Fruit fly (Drosophila melanogaster): ENCODE results near the gene CG32971.

CG32971 gene

dm6 chr2L:14300718-14301361 lies 26.2 kb downstream of the CG32971 start:
- TF ChIP-seq tj (GFP tag; optimal IDR thresholded peaks at IDR 0.05) (peak; percentile 91), toe (GFP tag; optimal IDR thresholded peaks at IDR 0.05) (no peak), CG7101 (tag; optimal IDR thresholded peaks at IDR 0.05) (no peak)

DNA sequence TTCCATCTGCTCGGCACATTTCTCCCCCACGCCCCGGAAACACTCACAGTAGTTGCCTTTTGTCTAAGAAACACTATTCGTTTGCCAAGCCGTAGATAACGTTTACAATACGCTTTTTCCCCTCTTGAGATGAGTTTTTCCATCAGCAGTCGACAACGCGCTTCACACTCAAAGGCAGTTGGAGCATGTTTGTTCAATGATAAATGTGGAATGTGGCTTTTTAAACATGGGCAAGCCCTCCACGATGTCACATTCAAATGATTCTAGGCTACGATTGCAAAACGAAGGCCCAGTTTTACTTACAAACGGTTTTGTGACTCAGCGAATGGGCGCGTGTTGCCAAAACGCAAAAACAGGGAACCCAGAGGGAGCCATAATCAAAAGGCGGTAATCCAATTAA lies 27.9 kb downstream of the CG32971 start:
- no peak for TF ChIP-seq CG7101 (tag; optimal IDR thresholded peaks at IDR 0.05)
- TF ChIP-seq ovo (GFP tag; optimal IDR thresholded peaks at IDR 0.05) = no peak
- no peak for TF ChIP-seq CG33017 (tag; optimal IDR thresholded peaks at IDR 0.05)
- TF ChIP-seq tj (GFP tag; optimal IDR thresholded peaks at IDR 0.05) = no peak
- TF ChIP-seq cnc (optimal IDR thresholded peaks at IDR 0.05) = no peak
- TF ChIP-seq Hr96 (GFP tag; optimal IDR thresholded peaks at IDR 0.05) = no peak
- no peak for TF ChIP-seq toe (GFP tag; optimal IDR thresholded peaks at IDR 0.05)
- TF ChIP-seq pad (GFP tag; optimal IDR thresholded peaks at IDR 0.05) = no peak

DNA sequence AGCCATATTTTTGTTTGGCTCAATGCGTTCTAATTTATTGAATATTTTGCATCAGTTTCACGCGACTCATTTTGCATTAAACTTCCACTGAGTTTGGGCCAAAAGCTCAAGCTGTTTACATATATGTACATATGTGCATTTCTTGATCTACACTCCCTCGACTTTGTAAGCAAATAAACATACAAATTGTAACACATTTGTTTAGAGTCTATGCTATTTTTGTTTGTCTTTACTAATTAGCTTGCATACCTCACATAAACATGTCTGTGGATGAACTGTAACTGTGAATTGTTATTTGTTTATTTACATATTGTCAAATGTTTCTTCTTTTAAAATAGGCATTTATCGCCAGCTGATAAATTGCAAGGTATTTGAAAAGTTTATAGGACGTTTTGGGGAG lies 32.9 kb downstream of the CG32971 start:
- no peak for TF ChIP-seq Crg-1 (GFP tag; optimal IDR thresholded peaks at IDR 0.05)
- TF ChIP-seq CG33017 (tag; optimal IDR thresholded peaks at IDR 0.05) = no peak
- TF ChIP-seq CG7045 (GFP tag; optimal IDR thresholded peaks at IDR 0.05) = no peak
- TF ChIP-seq Clk (GFP tag; optimal IDR thresholded peaks at IDR 0.05) = no peak
- no peak for TF ChIP-seq CG1620 (GFP tag; optimal IDR thresholded peaks at IDR 0.05)
- TF ChIP-seq CG14711 (tag; optimal IDR thresholded peaks at IDR 0.05) = no peak
- no peak for TF ChIP-seq cnc (optimal IDR thresholded peaks at IDR 0.05)
- no peak for TF ChIP-seq ovo (GFP tag; optimal IDR thresholded peaks at IDR 0.05)
- no peak for TF ChIP-seq CG5204 (GFP tag; optimal IDR thresholded peaks at IDR 0.05)
- no peak for TF ChIP-seq toe (GFP tag; optimal IDR thresholded peaks at IDR 0.05)
- TF ChIP-seq Hr96 (GFP tag; optimal IDR thresholded peaks at IDR 0.05) = no peak
- no peak for TF ChIP-seq CG7101 (tag; optimal IDR thresholded peaks at IDR 0.05)
- no peak for TF ChIP-seq CG12768 (GFP tag; optimal IDR thresholded peaks at IDR 0.05)
- no peak for TF ChIP-seq CG11617 (GFP tag; optimal IDR thresholded peaks at IDR 0.05)
- TF ChIP-seq Mnt (GFP tag; optimal IDR thresholded peaks at IDR 0.05) = no peak
- TF ChIP-seq pad (GFP tag; optimal IDR thresholded peaks at IDR 0.05) = no peak
- TF ChIP-seq bab1 (GFP tag; optimal IDR thresholded peaks at IDR 0.05) = no peak

DNA sequence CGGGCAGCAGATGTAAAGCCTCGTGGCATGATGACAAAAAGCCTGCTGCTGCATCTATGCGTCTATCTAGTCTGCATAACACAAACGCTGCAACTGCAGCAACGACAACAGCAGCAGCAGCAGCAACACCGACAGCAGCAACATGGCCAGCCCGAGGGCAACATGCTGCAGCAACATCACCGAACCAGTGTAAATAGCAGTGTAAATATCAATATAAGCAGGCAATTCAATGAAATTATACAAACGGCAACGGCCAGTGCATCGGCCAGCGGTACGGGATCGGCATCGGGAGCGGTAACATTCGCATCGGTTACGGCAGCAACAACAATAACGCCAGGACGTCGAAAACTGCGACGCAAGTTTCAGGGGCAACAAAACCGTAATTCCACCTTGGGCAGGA lies 33.6 kb downstream of the CG32971 start:
- TF ChIP-seq CG7045 (GFP tag; optimal IDR thresholded peaks at IDR 0.05) = no peak
- no peak for TF ChIP-seq Clk (GFP tag; optimal IDR thresholded peaks at IDR 0.05)
- TF ChIP-seq CG5204 (GFP tag; optimal IDR thresholded peaks at IDR 0.05) = no peak
- no peak for TF ChIP-seq CG14711 (tag; optimal IDR thresholded peaks at IDR 0.05)
- no peak for TF ChIP-seq bab1 (GFP tag; optimal IDR thresholded peaks at IDR 0.05)
- TF ChIP-seq CG11617 (GFP tag; optimal IDR thresholded peaks at IDR 0.05) = no peak
- no peak for TF ChIP-seq Hr96 (GFP tag; optimal IDR thresholded peaks at IDR 0.05)
- TF ChIP-seq tj (GFP tag; optimal IDR thresholded peaks at IDR 0.05) = no peak
- TF ChIP-seq ovo (GFP tag; optimal IDR thresholded peaks at IDR 0.05) = no peak
- TF ChIP-seq cic (GFP tag; optimal IDR thresholded peaks at IDR 0.05) = no peak
- TF ChIP-seq cnc (optimal IDR thresholded peaks at IDR 0.05) = no peak
- no peak for TF ChIP-seq CG33017 (tag; optimal IDR thresholded peaks at IDR 0.05)
- no peak for TF ChIP-seq CG7101 (tag; optimal IDR thresholded peaks at IDR 0.05)
- no peak for TF ChIP-seq toe (GFP tag; optimal IDR thresholded peaks at IDR 0.05)

dm6 chr2L:14308661-14309060 lies 34.0 kb downstream of the CG32971 start:
- TF ChIP-seq CG7101 (tag; optimal IDR thresholded peaks at IDR 0.05) (no peak), Clk (GFP tag; optimal IDR thresholded peaks at IDR 0.05) (no peak), Crg-1 (GFP tag; optimal IDR thresholded peaks at IDR 0.05) (no peak), tj (GFP tag; optimal IDR thresholded peaks at IDR 0.05) (no peak), toe (GFP tag; optimal IDR thresholded peaks at IDR 0.05) (no peak), Hr96 (GFP tag; optimal IDR thresholded peaks at IDR 0.05) (no peak), Mnt (GFP tag; optimal IDR thresholded peaks at IDR 0.05) (no peak), ovo (GFP tag; optimal IDR thresholded peaks at IDR 0.05) (no peak), cnc (optimal IDR thresholded peaks at IDR 0.05) (no peak)

dm6 chr2L:14316704-14317103 lies 42.1 kb downstream of the CG32971 start:
- no peak for TF ChIP-seq Clk (GFP tag; optimal IDR thresholded peaks at IDR 0.05)
- no peak for TF ChIP-seq CG1620 (GFP tag; optimal IDR thresholded peaks at IDR 0.05)

- TF ChIP-seq CG7045 (GFP tag; optimal IDR thresholded peaks at IDR 0.05) (no peak), CG1620 (GFP tag; optimal IDR thresholded peaks at IDR 0.05) (no peak), Clk (GFP tag; optimal IDR thresholded peaks at IDR 0.05) (no peak), Crg-1 (GFP tag; optimal IDR thresholded peaks at IDR 0.05) (no peak), kay (GFP tag; ENCODE audit: borderline replicate concordance) (no peak), bab1 (GFP tag; optimal IDR thresholded peaks at IDR 0.05) (no peak), CG7101 (tag; optimal IDR thresholded peaks at IDR 0.05) (no peak), cnc (optimal IDR thresholded peaks at IDR 0.05) (no peak)
Observed at dm6 chr2L:14317992-14318391, 43.4 kb downstream of the CG32971 start.

- TF ChIP-seq CG33017 (tag; optimal IDR thresholded peaks at IDR 0.05) (no peak), toe (GFP tag; optimal IDR thresholded peaks at IDR 0.05) (no peak), ovo (GFP tag; optimal IDR thresholded peaks at IDR 0.05) (no peak), cnc (optimal IDR thresholded peaks at IDR 0.05) (no peak), kay (GFP tag; ENCODE audit: borderline replicate concordance) (no peak), Mnt (GFP tag; optimal IDR thresholded peaks at IDR 0.05) (no peak), CG11617 (GFP tag; optimal IDR thresholded peaks at IDR 0.05) (no peak), cic (GFP tag; optimal IDR thresholded peaks at IDR 0.05) (no peak), tj (GFP tag; optimal IDR thresholded peaks at IDR 0.05) (no peak), Hr96 (GFP tag; optimal IDR thresholded peaks at IDR 0.05) (no peak), pad (GFP tag; optimal IDR thresholded peaks at IDR 0.05) (no peak), CG7045 (GFP tag; optimal IDR thresholded peaks at IDR 0.05) (no peak), bab1 (GFP tag; optimal IDR thresholded peaks at IDR 0.05) (no peak), CG7101 (tag; optimal IDR thresholded peaks at IDR 0.05) (no peak), CG5204 (GFP tag; optimal IDR thresholded peaks at IDR 0.05) (no peak), CG12768 (GFP tag; optimal IDR thresholded peaks at IDR 0.05) (no peak), Crg-1 (GFP tag; optimal IDR thresholded peaks at IDR 0.05) (no peak), Clk (GFP tag; optimal IDR thresholded peaks at IDR 0.05) (no peak), CG1620 (GFP tag; optimal IDR thresholded peaks at IDR 0.05) (no peak)
Observed at dm6 chr2L:14318600-14318999, 44.0 kb downstream of the CG32971 start.

Measured in whole organism, adult.